Worm (Caenorhabditis elegans) whole organism, L4 larva: ENCODE results near the gene taap-1.

Experiments
- D1046.2 ChIP-seq: fragments of 200-800 bp; sonication (Bioruptor generic); IDR thresholded peaks from 2 replicates; pipeline ENCODE4 v1.3.6; 2022; ENCODE audit warnings: missing genetic modification characterization, missing compliant biosample characterization
- F37D6.2 ChIP-seq: sonication (generic microtip); optimal IDR thresholded peaks from 2 replicates; lab custom pipeline; 2016; ENCODE audit warnings: mild to moderate bottlenecking, missing genetic modification characterization, missing compliant biosample characterization
- F49E8.2 ChIP-seq: sonication (generic microtip); optimal IDR thresholded peaks from 2 replicates; lab custom pipeline; 2016; ENCODE audit warnings: missing compliant biosample characterization, mild to moderate bottlenecking, missing genetic modification characterization, borderline replicate concordance
- T20F7.1 ChIP-seq: fragments of 200-800 bp; sonication (Bioruptor generic); optimal IDR thresholded peaks from 2 replicates; lab custom pipeline; 2018; ENCODE audit warnings: mild to moderate bottlenecking, missing genetic modification characterization, missing compliant biosample characterization
- Y105C5A.15 ChIP-seq: fragments of 200-800 bp; sonication (Bioruptor generic); IDR thresholded peaks from 2 replicates; pipeline ENCODE4 v1.3.6; 2022; ENCODE audit warnings: missing genetic modification characterization, missing compliant biosample characterization
- Y5F2A.4 ChIP-seq: fragments of 200-800 bp; sonication (Bioruptor generic); optimal IDR thresholded peaks from 2 replicates; lab custom pipeline; 2018; ENCODE audit warnings: mild to moderate bottlenecking, missing genetic modification characterization, missing compliant biosample characterization
- ZK546.5 ChIP-seq, 2 experiments: sonication (generic microtip); optimal IDR thresholded peaks; 2 replicates each; lab custom pipeline; 2017; ENCODE audit warnings: missing biosample characterization in 2 of 2, missing genetic modification characterization in 2 of 2
- aha-1 ChIP-seq: fragments of 150-350 bp; peaks from one replicate; lab custom pipeline; 2014; ENCODE audit warnings: missing biosample characterization, missing genetic modification characterization
- ama-1 ChIP-seq: fragments of 150-350 bp; optimal IDR thresholded peaks from 2 replicates; lab custom pipeline; 2014; ENCODE audit warnings: inconsistent platforms, mixed read lengths
- ceh-20 ChIP-seq: fragments of 200-800 bp; sonication (Bioruptor generic); IDR thresholded peaks from 2 replicates; pipeline ENCODE4 v1.3.6; 2022; ENCODE audit warnings: missing genetic modification reagents, missing genetic modification characterization, missing compliant biosample characterization
- ceh-28 ChIP-seq: fragments of 150-350 bp; optimal IDR thresholded peaks from 2 replicates; lab custom pipeline; 2014; ENCODE audit warnings: missing biosample characterization, missing genetic modification reagents, missing genetic modification characterization
- ceh-44 ChIP-seq: fragments of 200-800 bp; sonication (Bioruptor generic); IDR thresholded peaks from 2 replicates; pipeline ENCODE4 v1.3.6; 2022; ENCODE audit warnings: missing genetic modification reagents, missing genetic modification characterization, missing compliant biosample characterization
- daf-16 ChIP-seq, 3 experiments: sonication (generic microtip); optimal IDR thresholded peaks; 2 replicates each; lab custom pipeline; 2016 to 2017; ENCODE audit warnings: missing genetic modification characterization in 3 of 3, missing genetic modification reagents in 3 of 3, mild to moderate bottlenecking in 2 of 3, missing compliant biosample characterization in 2 of 3, missing biosample characterization in 1 of 3, moderate library complexity in 1 of 3
- daf-8 ChIP-seq: fragments of 200-800 bp; sonication (Bioruptor generic); IDR thresholded peaks from 2 replicates; pipeline ENCODE4 v1.3.6; 2022; ENCODE audit warnings: missing genetic modification characterization, missing compliant biosample characterization
- dmd-6 ChIP-seq: fragments of 200-800 bp; sonication (Bioruptor generic); IDR thresholded peaks from 2 replicates; pipeline ENCODE4 v1.3.6; 2022; ENCODE audit warnings: missing genetic modification reagents, missing genetic modification characterization, missing compliant biosample characterization
- dmd-9 ChIP-seq: fragments of 200-800 bp; sonication (Bioruptor generic); IDR thresholded peaks from 2 replicates; pipeline ENCODE4 v1.3.6; 2022; ENCODE audit warnings: missing genetic modification reagents, missing genetic modification characterization, missing compliant biosample characterization
- dpl-1 ChIP-seq: fragments of 150-350 bp; optimal IDR thresholded peaks from 2 replicates; lab custom pipeline; 2014; ENCODE audit warnings: missing biosample characterization, missing genetic modification reagents, missing genetic modification characterization
- dve-1 ChIP-seq: sonication (generic microtip); optimal IDR thresholded peaks from 2 replicates; lab custom pipeline; 2017; ENCODE audit warnings: antibody characterized with exemption, mild to moderate bottlenecking, missing genetic modification characterization, missing compliant biosample characterization; ENCODE audit not compliant: insufficient read depth
- fkh-10 ChIP-seq: fragments of 150-350 bp; optimal IDR thresholded peaks from 2 replicates; lab custom pipeline; 2014; ENCODE audit warnings: missing biosample characterization, missing genetic modification reagents, missing genetic modification characterization
- hif-1 ChIP-seq, 2 experiments: sonication (generic microtip); optimal IDR thresholded peaks; 2 replicates each; lab custom pipeline; 2016 to 2017; ENCODE audit warnings: missing compliant biosample characterization in 2 of 2, missing genetic modification characterization in 2 of 2, missing genetic modification reagents in 2 of 2, missing genotype in 2 of 2, mild to moderate bottlenecking in 1 of 2
- hlh-11 ChIP-seq: fragments of 200-800 bp; sonication (Bioruptor generic); optimal IDR thresholded peaks from 2 replicates; lab custom pipeline; 2018; ENCODE audit warnings: mild to moderate bottlenecking, missing genetic modification characterization, missing compliant biosample characterization
- lin-13 ChIP-seq: fragments of 150-350 bp; optimal IDR thresholded peaks from 2 replicates; lab custom pipeline; 2014; ENCODE audit warnings: missing biosample characterization, missing genetic modification reagents, missing genetic modification characterization
- lin-15B ChIP-seq: fragments of 150-350 bp; sonication (generic microtip); optimal IDR thresholded peaks from 3 replicates; lab custom pipeline; 2014; ENCODE audit warnings: missing biosample characterization, missing genetic modification characterization
- lin-29 ChIP-seq: fragments of 200-800 bp; sonication (Bioruptor generic); IDR thresholded peaks from 2 replicates; pipeline ENCODE4 v1.3.6; 2022; ENCODE audit warnings: missing genetic modification reagents, missing genetic modification characterization, missing compliant biosample characterization
- lir-3 ChIP-seq: sonication (generic microtip); optimal IDR thresholded peaks from 2 replicates; lab custom pipeline; 2016; ENCODE audit warnings: mild to moderate bottlenecking, missing genetic modification characterization, missing compliant biosample characterization
- lsy-2 ChIP-seq, 2 experiments: fragments of 150-350 bp in 1 of 2; sonication (generic microtip) in 1 of 2; optimal IDR thresholded peaks; 2 replicates each; lab custom pipeline; 2014 to 2017; ENCODE audit warnings: missing biosample characterization in 2 of 2, missing genetic modification characterization in 2 of 2
- mdl-1 ChIP-seq, 2 experiments: fragments of 150-350 bp in 1 of 2; sonication (generic microtip) in 1 of 2; optimal IDR thresholded peaks; 2 replicates each; lab custom pipeline; 2014 to 2017; ENCODE audit warnings: missing biosample characterization in 2 of 2, missing genetic modification characterization in 2 of 2
- mep-1 ChIP-seq: fragments of 150-350 bp; sonication (generic microtip); optimal IDR thresholded peaks from 3 replicates; lab custom pipeline; 2014; ENCODE audit warnings: missing biosample characterization, missing genetic modification characterization
- mes-2 ChIP-seq: sonication (generic microtip); optimal IDR thresholded peaks from 2 replicates; lab custom pipeline; 2016; ENCODE audit warnings: missing genotype, mild to moderate bottlenecking, missing genetic modification characterization, missing compliant biosample characterization; ENCODE audit not compliant: poor library complexity, severe bottlenecking
- mxl-2 ChIP-seq: fragments of 200-800 bp; sonication (Bioruptor generic); conservative IDR thresholded peaks from 2 replicates; pipeline ENCODE4 v1.3.6; 2022; ENCODE audit warnings: missing genetic modification reagents, missing genetic modification characterization, missing compliant biosample characterization
- mxl-3 ChIP-seq: fragments of 200-800 bp; sonication (Bioruptor generic); optimal IDR thresholded peaks from 2 replicates; lab custom pipeline; 2018; ENCODE audit warnings: mild to moderate bottlenecking, missing genetic modification characterization, missing compliant biosample characterization
- nhr-102 ChIP-seq: sonication (generic microtip); optimal IDR thresholded peaks from 2 replicates; lab custom pipeline; 2016; ENCODE audit warnings: mild to moderate bottlenecking, missing genetic modification characterization, moderate library complexity, missing compliant biosample characterization
- nhr-11 ChIP-seq: fragments of 150-350 bp; optimal IDR thresholded peaks from 2 replicates; lab custom pipeline; 2014; ENCODE audit warnings: missing biosample characterization, missing genetic modification characterization
- nhr-28 ChIP-seq: fragments of 150-350 bp; optimal IDR thresholded peaks from 2 replicates; lab custom pipeline; 2014; ENCODE audit warnings: missing biosample characterization, missing genetic modification characterization
- nhr-42 ChIP-seq: fragments of 200-800 bp; sonication (Bioruptor generic); IDR thresholded peaks from 2 replicates; pipeline ENCODE4 v1.3.6; 2022; ENCODE audit warnings: missing genetic modification characterization, missing compliant biosample characterization
- nhr-48 ChIP-seq: sonication (generic microtip); optimal IDR thresholded peaks from 2 replicates; lab custom pipeline; 2016; ENCODE audit warnings: mild to moderate bottlenecking, missing genetic modification characterization, missing compliant biosample characterization
- nhr-6 ChIP-seq: fragments of 150-350 bp; optimal IDR thresholded peaks from 2 replicates; lab custom pipeline; 2014; ENCODE audit warnings: missing biosample characterization, missing genetic modification characterization
- nhr-77 ChIP-seq: fragments of 150-350 bp; optimal IDR thresholded peaks from 2 replicates; lab custom pipeline; 2014; ENCODE audit warnings: missing biosample characterization, missing genetic modification characterization
- pqm-1 ChIP-seq: sonication (generic microtip); optimal IDR thresholded peaks from 2 replicates; lab custom pipeline; 2017; ENCODE audit warnings: missing biosample characterization, missing genetic modification characterization
- snpc-4 ChIP-seq: fragments of 150-350 bp; optimal IDR thresholded peaks from 2 replicates; lab custom pipeline; 2014; ENCODE audit warnings: missing biosample characterization, missing genetic modification characterization
- tag-97 ChIP-seq: fragments of 200-800 bp; sonication (Bioruptor generic); IDR thresholded peaks from 2 replicates; pipeline ENCODE4 v1.3.6; 2022; ENCODE audit warnings: missing genetic modification characterization, missing compliant biosample characterization
- tra-1 ChIP-seq: fragments of 200-800 bp; sonication (Bioruptor generic); IDR thresholded peaks from 2 replicates; pipeline ENCODE4 v1.3.6; 2022; ENCODE audit warnings: missing genetic modification reagents, missing genetic modification characterization, missing compliant biosample characterization
- unc-130 ChIP-seq: sonication (generic microtip); optimal IDR thresholded peaks from 2 replicates; lab custom pipeline; 2016; ENCODE audit warnings: missing genetic modification reagents, missing genetic modification characterization, missing compliant biosample characterization
- unc-62 ChIP-seq, 3 experiments: fragments of 150-350 bp in 1 of 3; sonication (generic microtip); optimal IDR thresholded peaks in 2 of 3; peaks in 1 of 3; 1 replicate in 1 of 3; 2 replicates in 2 of 3; lab custom pipeline; 2014 to 2017; ENCODE audit warnings: missing biosample characterization in 3 of 3, missing genetic modification characterization in 3 of 3, missing genetic modification reagents in 3 of 3, missing genotype in 1 of 3
- zag-1 ChIP-seq: fragments of 150-350 bp; optimal IDR thresholded peaks from 2 replicates; lab custom pipeline; 2014; ENCODE audit warnings: missing biosample characterization, missing genetic modification characterization
- zfp-2 ChIP-seq: sonication (generic microtip); optimal IDR thresholded peaks from 2 replicates; lab custom pipeline; 2016; ENCODE audit warnings: mild to moderate bottlenecking, missing genetic modification characterization, missing compliant biosample characterization
- zfp-3 ChIP-seq: fragments of 200-800 bp; sonication (Bioruptor generic); conservative IDR thresholded peaks from 2 replicates; pipeline ENCODE4 v1.3.6; 2022; ENCODE audit warnings: missing genetic modification reagents, missing genetic modification characterization, missing compliant biosample characterization
- ztf-7 ChIP-seq: fragments of 150-350 bp; optimal IDR thresholded peaks from 2 replicates; lab custom pipeline; 2014; ENCODE audit warnings: missing biosample characterization, missing genetic modification characterization

Gene taap-1

DNA sequence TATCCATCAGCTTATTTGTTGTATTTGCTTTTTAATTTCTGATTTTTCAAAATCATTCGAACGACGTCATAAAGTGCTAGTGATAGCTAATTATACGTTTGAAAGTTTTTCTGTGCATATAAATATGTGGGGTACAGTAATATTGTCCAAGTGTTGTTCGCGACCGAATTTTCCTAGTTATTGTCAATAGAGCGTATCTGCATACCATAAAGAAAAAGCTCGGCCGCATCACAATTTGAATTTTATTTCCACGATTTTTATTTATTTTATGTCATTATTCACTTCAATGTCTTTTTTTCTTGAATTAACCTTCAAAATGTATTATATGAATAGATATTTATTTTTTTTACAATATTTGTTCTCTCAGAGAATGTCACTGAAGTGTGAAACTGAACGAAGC, 33.1 kb upstream of the taap-1 start, which contains the start of gene rnh-2 (continued):
- TF ChIP-seq Y105C5A.15 (GFP tag; lab: Robert Waterston, UW) (no peak), aha-1 (tag; lab: Kevin White, UChicago) (peak; percentile 80), dve-1 (peak; percentile 60), dpl-1 (GFP tag; lab: Kevin White, UChicago) (peak; percentile 70), nhr-48 (tag; lab: Kevin White, UChicago) (no peak), F49E8.2 (tag; lab: Kevin White, UChicago) (no peak), lin-15B (tag; lab: Kevin White, UChicago) (peak; percentile 24), mxl-3 (GFP tag; lab: Kevin White, UChicago) (peak; percentile 7), mdl-1 (tag; optimal IDR thresholded peaks at IDR 0.05; lab: Kevin White, UChicago) (peak in 1 of 2 experiments; percentile 18), mep-1 (tag; lab: Kevin White, UChicago) (peak; percentile 82), unc-62 (GFP tag; optimal IDR thresholded peaks at IDR 0.05 in 1 of 2; lab: Kevin White, UChicago) (peak in 1 of 2 experiments; percentile 96), unc-62 (tag; optimal IDR thresholded peaks at IDR 0.05; lab: Kevin White, UChicago) (no peak), hif-1 (tag; optimal IDR thresholded peaks at IDR 0.05; lab: Kevin White, UChicago) (peak in 1 of 2 experiments; percentile 79), dmd-6 (GFP tag; lab: Robert Waterston, UW) (peak; percentile 31; the same call in 1 of the 2 replicates), nhr-102 (tag; lab: Kevin White, UChicago) (peak; percentile 59), pqm-1 (tag; lab: Kevin White, UChicago) (peak; percentile 0), ceh-44 (0 out of 2 replicates have a peak, but pooled peaks have one; percentile 57), T20F7.1 (GFP tag; lab: Kevin White, UChicago) (peak; percentile 79), ZK546.5 (tag; optimal IDR thresholded peaks at IDR 0.05; lab: Kevin White, UChicago) (no peak), lsy-2 (tag; optimal IDR thresholded peaks at IDR 0.05; lab: Kevin White, UChicago) (peak in 1 of 2 experiments; percentile 92), mes-2 (tag; lab: Kevin White, UChicago) (peak; percentile 97), hlh-11 (peak; percentile 34)

DNA sequence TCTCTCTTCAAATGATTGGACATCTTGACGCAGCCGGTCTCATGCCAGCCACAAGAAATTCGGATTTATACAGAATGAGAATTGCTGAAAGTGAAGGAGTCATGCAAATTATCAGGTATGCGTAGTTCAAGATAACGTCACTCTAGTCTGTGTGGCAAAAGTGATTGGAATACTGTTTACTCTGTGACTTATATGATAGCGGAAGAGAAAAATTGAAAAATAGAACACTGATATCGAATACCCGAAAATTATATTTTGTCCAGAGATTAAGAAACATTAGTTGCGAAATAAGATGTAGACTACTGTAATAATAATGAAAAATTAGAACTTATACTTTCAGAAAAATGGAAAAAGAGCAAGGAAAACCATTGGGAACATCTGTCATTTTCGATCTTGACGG, 31.9 kb upstream of the taap-1 start:
- TF ChIP-seq dmd-9 (GFP tag; lab: Robert Waterston, UW) (no peak), Y105C5A.15 (GFP tag; lab: Robert Waterston, UW) (no peak), nhr-77 (tag; lab: Kevin White, UChicago) (peak; percentile 83), snpc-4 (tag; lab: Kevin White, UChicago) (no peak), daf-16 (GFP tag; optimal IDR thresholded peaks at IDR 0.05; lab: Kevin White, UChicago) (no peak), daf-16 (tag; optimal IDR thresholded peaks at IDR 0.05; lab: Kevin White, UChicago) (peak; percentile 78), F37D6.2 (tag; lab: Kevin White, UChicago) (no peak), Y5F2A.4 (GFP tag; lab: Kevin White, UChicago) (no peak), daf-8 (GFP tag; lab: Robert Waterston, UW) (no peak), unc-130 (GFP tag; lab: Kevin White, UChicago) (no peak), zfp-3 (GFP tag; lab: Robert Waterston, UW) (no peak), fkh-10 (GFP tag; lab: Kevin White, UChicago) (no peak), nhr-28 (peak; percentile 95), ceh-20 (GFP tag; lab: Robert Waterston, UW) (no peak), zfp-2 (tag; lab: Kevin White, UChicago) (no peak), ama-1 (lab: Kevin White, UChicago) (no peak), dmd-6 (GFP tag; lab: Robert Waterston, UW) (peak; percentile 55; the same call in 1 of the 2 replicates), nhr-11 (tag; lab: Kevin White, UChicago) (no peak), nhr-42 (no peak), lir-3 (tag; lab: Kevin White, UChicago) (no peak), pqm-1 (tag; lab: Kevin White, UChicago) (peak; percentile 81), ceh-28 (tag; lab: Kevin White, UChicago) (no peak), nhr-6 (no peak), zag-1 (tag; lab: Kevin White, UChicago) (no peak), tag-97 (no peak), tra-1 (GFP tag; lab: Robert Waterston, UW) (0 out of 2 replicates have a peak, but pooled peaks have one; percentile 30), ZK546.5 (tag; optimal IDR thresholded peaks at IDR 0.05; lab: Kevin White, UChicago) (no peak), lin-29 (GFP tag; lab: Robert Waterston, UW) (no peak), D1046.2 (GFP tag; lab: Robert Waterston, UW) (no peak), mxl-2 (no peak), lin-13 (no peak), hlh-11 (peak; percentile 41), ztf-7 (tag; lab: Kevin White, UChicago) (no peak)
